Fruit fly (Drosophila melanogaster) Kc167 (cell line): ENCODE measurements around the gene SdicB.

Source experiments
- Myc ChIP-seq: fragments of >200 bp; optimal IDR thresholded peaks from 2 replicates; lab custom pipeline; 2017; ENCODE audit warnings: missing external identifiers
- Sin3A ChIP-seq: fragments of >200 bp; optimal IDR thresholded peaks from 2 replicates; lab custom pipeline; 2018; ENCODE audit warnings: missing external identifiers
- h ChIP-seq: fragments of >200 bp; optimal IDR thresholded peaks from 3 replicates; lab custom pipeline; 2018; ENCODE audit warnings: missing external identifiers
- insv ChIP-seq: fragments of >200 bp; optimal IDR thresholded peaks from 3 replicates; lab custom pipeline; 2018; ENCODE audit warnings: missing external identifiers
- psq ChIP-seq: fragments of >200 bp; optimal IDR thresholded peaks from 2 replicates; lab custom pipeline; 2017; ENCODE audit warnings: missing external identifiers
- ttk ChIP-seq: sonication (Bioruptor generic); optimal IDR thresholded peaks from 2 replicates; lab custom pipeline; 2017; ENCODE audit warnings: missing external identifiers

dm6 chrX:20158491-20158890 lies 50.9 kb downstream of the SdicB start:
- TF ChIP-seq psq (lab: Kevin White, UChicago) = no peak
- no peak for TF ChIP-seq ttk (lab: Kevin White, UChicago)
- no peak for TF ChIP-seq h (lab: Kevin White, UChicago)
- no peak for TF ChIP-seq Sin3A (lab: Kevin White, UChicago)
- TF ChIP-seq insv (lab: Kevin White, UChicago) = no peak
- no peak for TF ChIP-seq Myc
